Fruit fly (Drosophila melanogaster) whole organism, wandering third instar larva: ENCODE data around the gene CG12219.

Experiments
- Abd-B ChIP-seq: fragments of >200 bp; optimal IDR thresholded peaks from 2 replicates; lab custom pipeline; 2017; ENCODE audit warnings: missing biosample characterization, missing genetic modification characterization
- CG32264 ChIP-seq: fragments of 200-800 bp; sonication (Bioruptor generic); optimal IDR thresholded peaks from 2 replicates; lab custom pipeline; 2016; ENCODE audit warnings: missing biosample characterization, missing genetic modification characterization
- CG9705 ChIP-seq: fragments of 200-800 bp; sonication (Bioruptor generic); optimal IDR thresholded peaks from 2 replicates; lab custom pipeline; 2018; ENCODE audit warnings: missing biosample characterization, mild to moderate bottlenecking, missing genetic modification characterization
- CrebA ChIP-seq: fragments of 200-800 bp; sonication (Bioruptor generic); optimal IDR thresholded peaks from 2 replicates; lab custom pipeline; 2016; ENCODE audit warnings: missing biosample characterization, mild to moderate bottlenecking, missing genetic modification characterization, borderline replicate concordance
- Dfd ChIP-seq: fragments of >200 bp; optimal IDR thresholded peaks from 2 replicates; lab custom pipeline; 2017; ENCODE audit warnings: missing biosample characterization, missing genetic modification characterization
- Dif ChIP-seq: fragments of 200-275, 200-300 bp; sonication (Bioruptor generic); optimal IDR thresholded peaks from 2 replicates; lab custom pipeline; 2018; ENCODE audit warnings: missing biosample characterization, missing genetic modification characterization; ENCODE audit not compliant: partially characterized antibody
- GATAd ChIP-seq: sonication (Bioruptor generic); optimal IDR thresholded peaks from 2 replicates; lab custom pipeline; 2016; ENCODE audit warnings: missing biosample characterization, missing genetic modification characterization
- HLH106 ChIP-seq: fragments of 200-800 bp; optimal IDR thresholded peaks from 3 replicates; lab custom pipeline; 2019; ENCODE audit warnings: missing biosample characterization, mild to moderate bottlenecking, missing genetic modification characterization, moderate library complexity
- Hnf4 ChIP-seq: fragments of 200-800 bp; sonication (Bioruptor generic); optimal IDR thresholded peaks from 2 replicates; lab custom pipeline; 2016; ENCODE audit warnings: missing biosample characterization, mild to moderate bottlenecking, missing genetic modification characterization
- Hr78 ChIP-seq: fragments of >200 bp; optimal IDR thresholded peaks from 2 replicates; lab custom pipeline; 2017; ENCODE audit warnings: missing biosample characterization, missing genetic modification characterization
- Hr83 ChIP-seq: fragments of 200-300 bp; sonication (Bioruptor generic); optimal IDR thresholded peaks from 2 replicates; lab custom pipeline; 2016; ENCODE audit warnings: missing biosample characterization, mild to moderate bottlenecking, missing genetic modification characterization, moderate library complexity; ENCODE audit not compliant: poor library complexity, severe bottlenecking
- Jra ChIP-seq: sonication (Bioruptor generic); optimal IDR thresholded peaks from 2 replicates; lab custom pipeline; 2016; ENCODE audit warnings: missing biosample characterization, missing genetic modification characterization
- Mio ChIP-seq: sonication (Bioruptor generic); optimal IDR thresholded peaks from 2 replicates; lab custom pipeline; 2016; ENCODE audit warnings: missing biosample characterization, missing genetic modification characterization
- Myc ChIP-seq: fragments of >200 bp; optimal IDR thresholded peaks from 2 replicates; lab custom pipeline; 2017
- N ChIP-seq: fragments of >200 bp; optimal IDR thresholded peaks from 2 replicates; lab custom pipeline; 2018; ENCODE audit warnings: missing biosample characterization, missing external identifiers, missing genetic modification characterization
- OdsH ChIP-seq: fragments of 200-800 bp; sonication (Bioruptor generic); optimal IDR thresholded peaks from 2 replicates; lab custom pipeline; 2016; ENCODE audit warnings: missing biosample characterization, mild to moderate bottlenecking, missing genetic modification characterization
- Rel ChIP-seq, 2 experiments: fragments of 200-800 bp; sonication (Bioruptor generic) in 1 of 2; optimal IDR thresholded peaks; 2 replicates in 1 of 2; 3 replicates in 1 of 2; lab custom pipeline; 2016 to 2019; ENCODE audit warnings: mild to moderate bottlenecking in 2 of 2, missing biosample characterization in 2 of 2, missing genetic modification characterization in 2 of 2, moderate library complexity in 1 of 2
- Sp1 ChIP-seq: fragments of 200-800 bp; sonication (Bioruptor generic); optimal IDR thresholded peaks from 3 replicates; lab custom pipeline; 2019; ENCODE audit warnings: missing biosample characterization, mild to moderate bottlenecking, missing genetic modification characterization, moderate library complexity
- Vsx2 ChIP-seq: fragments of 200-300, 225-300 bp; sonication (Bioruptor generic); optimal IDR thresholded peaks from 2 replicates; lab custom pipeline; 2018; ENCODE audit warnings: missing biosample characterization, missing genetic modification characterization; ENCODE audit not compliant: partially characterized antibody
- br ChIP-seq: fragments of 200-800 bp; sonication (Bioruptor generic); optimal IDR thresholded peaks from 2 replicates; lab custom pipeline; 2016; ENCODE audit warnings: missing biosample characterization, missing genetic modification characterization
- brk ChIP-seq: fragments of 200-800 bp; sonication (Bioruptor generic); optimal IDR thresholded peaks from 2 replicates; lab custom pipeline; 2016; ENCODE audit warnings: missing biosample characterization, mild to moderate bottlenecking, missing genetic modification characterization
- dl ChIP-seq, 2 experiments: fragments of 175-275, 200-275 bp in 1 of 2; fragments of 200-275 bp in 1 of 2; sonication (Bioruptor generic); optimal IDR thresholded peaks; lab custom pipeline; 2018; ENCODE audit warnings: mild to moderate bottlenecking in 2 of 2, missing biosample characterization in 2 of 2, missing genetic modification characterization in 2 of 2, moderate library complexity in 2 of 2; ENCODE audit not compliant: partially characterized antibody in 2 of 2, insufficient read depth in 1 of 2
- dmrt93B ChIP-seq: fragments of 200-800 bp; sonication (Bioruptor generic); optimal IDR thresholded peaks from 2 replicates; lab custom pipeline; 2018; ENCODE audit warnings: missing biosample characterization, mild to moderate bottlenecking, missing genetic modification characterization
- dsf ChIP-seq: sonication (Bioruptor generic); optimal IDR thresholded peaks from 2 replicates; lab custom pipeline; 2016; ENCODE audit warnings: missing biosample characterization, missing genetic modification characterization, borderline replicate concordance
- ey ChIP-seq: fragments of 200-800 bp; sonication (Bioruptor generic); optimal IDR thresholded peaks from 2 replicates; lab custom pipeline; 2016; ENCODE audit warnings: missing biosample characterization, missing genetic modification characterization
- foxo ChIP-seq, 2 experiments: fragments of 200-800 bp; sonication (Bioruptor generic); optimal IDR thresholded peaks; 2 replicates in 1 of 2; 3 replicates in 1 of 2; lab custom pipeline; 2016 to 2017; ENCODE audit warnings: missing biosample characterization in 2 of 2, missing genetic modification characterization in 2 of 2
- fru ChIP-seq: fragments of 200-800 bp; sonication (Bioruptor generic); optimal IDR thresholded peaks from 3 replicates; lab custom pipeline; 2016; ENCODE audit warnings: missing biosample characterization, mild to moderate bottlenecking, missing genetic modification characterization
- h ChIP-seq: fragments of 200-800 bp; sonication (Bioruptor generic); optimal IDR thresholded peaks from 3 replicates; lab custom pipeline; 2016; ENCODE audit warnings: missing biosample characterization, mild to moderate bottlenecking, missing genetic modification characterization
- jim ChIP-seq: fragments of 175-275, 200-325 bp; sonication (Bioruptor generic); optimal IDR thresholded peaks from 2 replicates; lab custom pipeline; 2016; ENCODE audit warnings: missing biosample characterization, mild to moderate bottlenecking, missing genetic modification characterization
- lola ChIP-seq: fragments of >200 bp; optimal IDR thresholded peaks from 2 replicates; lab custom pipeline; 2017; ENCODE audit warnings: missing biosample characterization, missing genetic modification characterization
- pan ChIP-seq: fragments of >200 bp; optimal IDR thresholded peaks from 2 replicates; lab custom pipeline; 2017
- psq ChIP-seq: fragments of 200-800 bp; sonication (Bioruptor generic); optimal IDR thresholded peaks from 3 replicates; lab custom pipeline; 2017; ENCODE audit warnings: missing biosample characterization, mild to moderate bottlenecking, missing genetic modification characterization, moderate library complexity
- rgr ChIP-seq: fragments of 200-800 bp; sonication (Bioruptor generic); optimal IDR thresholded peaks from 3 replicates; lab custom pipeline; 2016; ENCODE audit warnings: missing biosample characterization, mild to moderate bottlenecking, missing genetic modification characterization
- sage ChIP-seq: fragments of 200-800 bp; sonication (Bioruptor generic); optimal IDR thresholded peaks from 2 replicates; lab custom pipeline; 2016; ENCODE audit warnings: missing biosample characterization, mild to moderate bottlenecking, missing genetic modification characterization
- sv ChIP-seq: fragments of 200-800 bp; sonication (Bioruptor generic); optimal IDR thresholded peaks from 3 replicates; lab custom pipeline; 2016; ENCODE audit warnings: missing biosample characterization, missing genetic modification characterization
- tai ChIP-seq: sonication (Bioruptor generic); optimal IDR thresholded peaks from 2 replicates; lab custom pipeline; 2016; ENCODE audit warnings: missing biosample characterization, missing genetic modification characterization
- usp ChIP-seq: fragments of >200 bp; optimal IDR thresholded peaks from 2 replicates; lab custom pipeline; 2017; ENCODE audit warnings: missing biosample characterization, missing genetic modification characterization
- woc ChIP-seq: sonication (Bioruptor generic); optimal IDR thresholded peaks from 2 replicates; lab custom pipeline; 2016; ENCODE audit warnings: missing biosample characterization, mild to moderate bottlenecking, missing genetic modification characterization

Gene CG12219

dm6 chrX:6259696-6260095 lies 41.4 kb downstream of the CG12219 start:
- no peak for TF ChIP-seq sv (GFP tag; lab: Kevin White, UChicago)
- no peak for TF ChIP-seq Mio (GFP tag; lab: Kevin White, UChicago)
- TF ChIP-seq brk (GFP tag; lab: Kevin White, UChicago): no peak
- TF ChIP-seq usp (GFP tag; lab: Kevin White, UChicago): no peak
- TF ChIP-seq tai (GFP tag; lab: Kevin White, UChicago): no peak
- TF ChIP-seq Rel (GFP tag; optimal IDR thresholded peaks at IDR 0.05; lab: Kevin White, UChicago): no peak
- no peak for TF ChIP-seq Rel (tag; optimal IDR thresholded peaks at IDR 0.05; lab: Kevin White, UChicago)

- TF ChIP-seq Dfd (GFP tag; lab: Kevin White, UChicago): no peak
- no peak for TF ChIP-seq ey (GFP tag; lab: Kevin White, UChicago)
- TF ChIP-seq sv (GFP tag; lab: Kevin White, UChicago): peak; percentile 11
- TF ChIP-seq N (GFP tag; lab: Kevin White, UChicago): no peak
- TF ChIP-seq dsf: no peak
- TF ChIP-seq Mio (GFP tag; lab: Kevin White, UChicago): no peak
- TF ChIP-seq lola (GFP tag; lab: Kevin White, UChicago): no peak
- no peak for TF ChIP-seq sage
- no peak for TF ChIP-seq Rel (GFP tag; optimal IDR thresholded peaks at IDR 0.05; lab: Kevin White, UChicago)
- no peak for TF ChIP-seq Rel (tag; optimal IDR thresholded peaks at IDR 0.05; lab: Kevin White, UChicago)
- TF ChIP-seq Jra (GFP tag; lab: Kevin White, UChicago): peak; percentile 56
- peak in 1 of 2 experiments; percentile 42 for TF ChIP-seq foxo (GFP tag; optimal IDR thresholded peaks at IDR 0.05; lab: Kevin White, UChicago)
- no peak for TF ChIP-seq Dif
- TF ChIP-seq br (GFP tag; lab: Kevin White, UChicago): no peak
- TF ChIP-seq GATAd (GFP tag; lab: Kevin White, UChicago): no peak
- TF ChIP-seq Myc (lab: Kevin White, UChicago): no peak
- TF ChIP-seq Sp1: peak; percentile 44
- no peak for TF ChIP-seq Vsx2
- peak; percentile 32 for TF ChIP-seq HLH106 (tag; lab: Kevin White, UChicago)
- no peak for TF ChIP-seq pan (lab: Kevin White, UChicago)
- TF ChIP-seq Hr78 (GFP tag; lab: Kevin White, UChicago): no peak
- peak; percentile 37 for TF ChIP-seq psq (GFP tag; lab: Kevin White, UChicago)
- no peak for TF ChIP-seq Hr83
- no peak for TF ChIP-seq jim
- no peak for TF ChIP-seq tai (GFP tag; lab: Kevin White, UChicago)
- TF ChIP-seq dl (GFP tag; optimal IDR thresholded peaks at IDR 0.05; lab: Kevin White, UChicago; ENCODE audit: insufficient read depth in 1 of 2, partially characterized antibody in 2 of 2): no peak
- TF ChIP-seq Abd-B (GFP tag; lab: Kevin White, UChicago): no peak
- no peak for TF ChIP-seq Hnf4 (GFP tag; lab: Kevin White, UChicago)
- TF ChIP-seq woc: peak; percentile 8
- TF ChIP-seq h (GFP tag; lab: Kevin White, UChicago): no peak
- no peak for TF ChIP-seq usp (GFP tag; lab: Kevin White, UChicago)
- no peak for TF ChIP-seq CG9705 (GFP tag; lab: Kevin White, UChicago)
- peak; percentile 30 for TF ChIP-seq fru (GFP tag; lab: Kevin White, UChicago)
- TF ChIP-seq CrebA (GFP tag; lab: Kevin White, UChicago): no peak
- no peak for TF ChIP-seq dmrt93B (GFP tag; lab: Kevin White, UChicago)
- no peak for TF ChIP-seq CG32264 (GFP tag; lab: Kevin White, UChicago)
- peak; percentile 23 for TF ChIP-seq OdsH (GFP tag; lab: Kevin White, UChicago)
- TF ChIP-seq rgr (GFP tag; lab: Kevin White, UChicago): no peak
- TF ChIP-seq brk (GFP tag; lab: Kevin White, UChicago): no peak
Observed at dm6 chrX:6255414-6255915, 45.6 kb downstream of the CG12219 start, which contains the start of the genes Rbcn-3A and Spx. Gene Rbcn-3A (minus strand): TSS chrX:6255487. Gene Spx (plus strand): TSS chrX:6255822.
